Fruit fly (Drosophila melanogaster): ENCODE measurements around the gene cmpy.

- TF ChIP-seq rgr (GFP tag; optimal IDR thresholded peaks at IDR 0.05) (no peak), tai (GFP tag; optimal IDR thresholded peaks at IDR 0.05) (no peak), Jra (GFP tag; optimal IDR thresholded peaks at IDR 0.05) (no peak), jim (GFP tag; optimal IDR thresholded peaks at IDR 0.05) (no peak)
Measured at dm6 chr3L:20694584-20694983, 24.4 kb downstream of the cmpy start.
